Worm (Caenorhabditis elegans): ENCODE results near the gene moma-1.
A peak's percentile ranks its signal among the peaks of the same experiment; 100 is the strongest.

moma-1 gene

DNA sequence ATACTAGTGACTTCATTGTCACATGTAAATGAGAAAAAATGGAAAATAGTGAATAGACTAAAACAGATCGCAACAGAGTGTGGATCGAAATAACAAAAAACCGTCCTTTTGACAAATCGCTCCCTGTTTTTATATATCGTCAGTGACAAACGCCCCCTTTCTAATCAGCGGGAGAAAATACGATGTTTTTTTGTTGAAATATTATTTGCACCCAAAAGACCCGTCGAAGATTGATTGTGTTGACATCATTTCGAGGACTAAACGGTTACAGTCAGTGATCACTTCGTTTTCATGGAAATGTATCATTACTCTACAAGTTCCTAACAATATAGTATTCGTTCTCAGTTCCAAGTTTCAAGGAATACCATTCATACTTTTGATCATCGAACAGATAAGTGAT, 12.7 kb downstream of the moma-1 start, which contains the start of gene dos-3:
Gene dos-3, minus strand, starts transcription at position 101 of the 400 bp plus-strand sequence.
- no peak for TF ChIP-seq tlp-1 (tag; optimal IDR thresholded peaks at IDR 0.05)
- no peak for TF ChIP-seq vab-15 (tag; optimal IDR thresholded peaks at IDR 0.05)
- TF ChIP-seq ztf-4 (tag; optimal IDR thresholded peaks at IDR 0.05): no peak
- no peak for TF ChIP-seq nhr-12 (tag; optimal IDR thresholded peaks at IDR 0.05)
- no peak for TF ChIP-seq ceh-63 (GFP tag; optimal IDR thresholded peaks at IDR 0.05)
- no peak for TF ChIP-seq ceh-90 (tag; optimal IDR thresholded peaks at IDR 0.05)

DNA sequence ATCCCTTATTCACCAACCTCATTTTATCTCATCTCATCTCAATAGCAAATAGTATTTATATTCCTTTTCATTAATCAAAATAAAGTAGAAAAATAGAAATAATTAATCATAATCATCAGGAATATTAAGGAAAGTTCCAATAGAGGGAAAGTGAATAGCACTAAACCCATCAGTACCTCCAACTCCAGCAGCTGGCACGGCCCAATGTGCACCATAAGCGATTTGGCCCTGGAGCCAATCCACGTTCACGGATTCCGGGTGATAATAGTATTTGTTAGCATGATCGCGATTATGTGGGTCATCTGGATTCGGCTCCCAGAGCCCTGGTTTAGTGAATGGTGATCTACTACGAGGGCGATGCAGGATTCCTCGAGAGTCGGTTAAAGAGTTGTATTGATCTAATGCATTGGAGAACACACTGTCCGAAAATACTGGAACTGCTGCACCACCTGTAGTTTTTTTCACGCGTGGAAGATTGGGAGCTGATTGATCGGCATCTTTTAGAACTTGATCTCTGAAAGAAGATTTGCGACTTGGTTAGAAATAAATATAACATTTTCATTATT, 16.4 kb downstream of the moma-1 start:
- TF ChIP-seq ceh-8 (GFP tag; optimal IDR thresholded peaks at IDR 0.05): peak; percentile 26
- TF ChIP-seq aly-2 (tag; optimal IDR thresholded peaks at IDR 0.05): peak; percentile 34
- TF ChIP-seq nhr-19 (GFP tag; conservative IDR thresholded peaks at IDR 0.05): peak; percentile 42; the same call in 1 of the 2 replicates
- TF ChIP-seq grh-1 (GFP tag; IDR thresholded peaks at IDR 0.05): peak; percentile 66
- TF ChIP-seq F16B12.6 (tag; optimal IDR thresholded peaks at IDR 0.05): no peak
- TF ChIP-seq sup-37 (GFP tag; optimal IDR thresholded peaks at IDR 0.05): peak; percentile 74
- peak; percentile 32 for TF ChIP-seq dsc-1 (tag; optimal IDR thresholded peaks at IDR 0.05)
- TF ChIP-seq fkh-10 (GFP tag; optimal IDR thresholded peaks at IDR 0.05): peak; percentile 60
- peak; percentile 29 for TF ChIP-seq elt-2 (tag; optimal IDR thresholded peaks at IDR 0.05)
- peak; percentile 14 for TF ChIP-seq egl-13 (tag; optimal IDR thresholded peaks at IDR 0.05)
- no peak for TF ChIP-seq mdl-1 (tag; optimal IDR thresholded peaks at IDR 0.05)
- no peak for TF ChIP-seq nhr-76 (tag; optimal IDR thresholded peaks at IDR 0.05)
- TF ChIP-seq mab-9 (GFP tag; IDR thresholded peaks at IDR 0.05): no peak
- TF ChIP-seq snu-23 (GFP tag; optimal IDR thresholded peaks at IDR 0.05): peak; percentile 15
- TF ChIP-seq lin-15B (tag; optimal IDR thresholded peaks at IDR 0.05): no peak
- peak; percentile 51 for TF ChIP-seq nhr-77 (tag; optimal IDR thresholded peaks at IDR 0.05)
- TF ChIP-seq hlh-17 (GFP tag; optimal IDR thresholded peaks at IDR 0.05; ENCODE audit: borderline replicate concordance): peak; percentile 84
- peak in 1 of 2 experiments; percentile 63 for TF ChIP-seq ztf-11 (tag; optimal IDR thresholded peaks at IDR 0.05)
- peak; percentile 23 for TF ChIP-seq C16A3.4 (tag; optimal IDR thresholded peaks at IDR 0.05)
- peak; percentile 97 for TF ChIP-seq ama-1 (optimal IDR thresholded peaks at IDR 0.05)
- peak; percentile 69 for TF ChIP-seq nhr-90 (tag; optimal IDR thresholded peaks at IDR 0.05; ENCODE audit: poor library complexity)
- peak; percentile 75 for TF ChIP-seq nhr-71 (tag; optimal IDR thresholded peaks at IDR 0.05)
- peak; percentile 18 for TF ChIP-seq xbp-1 (tag; optimal IDR thresholded peaks at IDR 0.05)
- peak; percentile 31 for TF ChIP-seq nhr-20 (tag; optimal IDR thresholded peaks at IDR 0.05)
- TF ChIP-seq nhr-237 (tag; optimal IDR thresholded peaks at IDR 0.05): no peak
- TF ChIP-seq jun-1 (tag; optimal IDR thresholded peaks at IDR 0.05): peak; percentile 68
- TF ChIP-seq fos-1 (tag; optimal IDR thresholded peaks at IDR 0.05): peak; percentile 4
- peak; percentile 38 for TF ChIP-seq rnt-1 (tag; optimal IDR thresholded peaks at IDR 0.05)
- TF ChIP-seq unc-86 (tag; optimal IDR thresholded peaks at IDR 0.05): peak; percentile 47
- TF ChIP-seq isw-1 (GFP tag; IDR thresholded peaks at IDR 0.05): peak; percentile 36; the same call in 1 of the 2 replicates
- TF ChIP-seq lir-3 (tag; optimal IDR thresholded peaks at IDR 0.05; ENCODE audit: poor library complexity): no peak
- TF ChIP-seq skn-1 (tag; optimal IDR thresholded peaks at IDR 0.05): peak; percentile 30
- peak; percentile 34 to 45 for TF ChIP-seq efl-1 (optimal IDR thresholded peaks at IDR 0.05)
- no peak for TF ChIP-seq efl-1 (GFP tag; optimal IDR thresholded peaks at IDR 0.05 in 1 of 2)
- peak; percentile 68 for TF ChIP-seq nhr-47 (tag; optimal IDR thresholded peaks at IDR 0.05)
- peak; percentile 11 for TF ChIP-seq lin-14 (GFP tag; optimal IDR thresholded peaks at IDR 0.05)
- peak; percentile 40 to 64 for TF ChIP-seq lsy-2 (tag; optimal IDR thresholded peaks at IDR 0.05)
- TF ChIP-seq ceh-88 (GFP tag; IDR thresholded peaks at IDR 0.05): peak; percentile 73
- TF ChIP-seq nhr-85 (tag): peak; percentile 75
- peak; percentile 22 for TF ChIP-seq nhr-11 (tag; optimal IDR thresholded peaks at IDR 0.05)
- no peak for TF ChIP-seq fkh-4 (tag; optimal IDR thresholded peaks at IDR 0.05; ENCODE audit: borderline replicate concordance)
- TF ChIP-seq hlh-4 (tag; optimal IDR thresholded peaks at IDR 0.05): no peak
- peak; percentile 24 for TF ChIP-seq fkh-8 (tag; optimal IDR thresholded peaks at IDR 0.05)
- peak; percentile 81 for TF ChIP-seq ztf-4 (tag; optimal IDR thresholded peaks at IDR 0.05)
- TF ChIP-seq aha-1 (tag; optimal IDR thresholded peaks at IDR 0.05): no peak
- peak; percentile 94; the same call in 1 of the 2 replicates for TF ChIP-seq ets-5 (GFP tag; IDR thresholded peaks at IDR 0.05)
